Worm (Caenorhabditis elegans) whole organism, young adult: ENCODE measurements around the gene ubc-19.

Experiments used
- B0336.3 ChIP-seq: fragments of 200-800 bp; sonication (Bioruptor generic); IDR thresholded peaks from 2 replicates; pipeline ENCODE4 v1.3.6; 2022; ENCODE audit warnings: missing genetic modification characterization, missing compliant biosample characterization
- K11D2.4 ChIP-seq: fragments of 200-800 bp; sonication (Bioruptor generic); IDR thresholded peaks from 2 replicates; pipeline ENCODE4 v1.3.6; 2022; ENCODE audit warnings: missing genetic modification reagents, missing genetic modification characterization, missing compliant biosample characterization
- Y79H2A.3 ChIP-seq: fragments of 200-800 bp; sonication (Bioruptor generic); conservative IDR thresholded peaks from 2 replicates; pipeline ENCODE4 v1.3.6; 2022; ENCODE audit warnings: missing genetic modification reagents, missing genetic modification characterization, missing compliant biosample characterization
- ekl-4 ChIP-seq: fragments of 200-800 bp; sonication (Bioruptor generic); IDR thresholded peaks from 2 replicates; pipeline ENCODE4 v1.3.6; 2022; ENCODE audit warnings: missing genetic modification reagents, missing genetic modification characterization, missing compliant biosample characterization
- fkh-3 ChIP-seq: sonication (generic microtip); optimal IDR thresholded peaks from 2 replicates; lab custom pipeline; 2016; ENCODE audit warnings: mild to moderate bottlenecking, missing genetic modification characterization, missing compliant biosample characterization
- hlh-12 ChIP-seq: sonication (generic microtip); optimal IDR thresholded peaks from 2 replicates; lab custom pipeline; 2016; ENCODE audit warnings: missing genetic modification characterization, missing compliant biosample characterization
- madf-3 ChIP-seq: fragments of 200-800 bp; sonication (Bioruptor generic); IDR thresholded peaks from 2 replicates; pipeline ENCODE4 v1.3.6; 2022; ENCODE audit warnings: missing genetic modification reagents, missing genetic modification characterization, missing compliant biosample characterization
- mcd-1 ChIP-seq: fragments of 200-800 bp; sonication (Bioruptor generic); IDR thresholded peaks from 2 replicates; pipeline ENCODE4 v1.3.6; 2022; ENCODE audit warnings: missing genetic modification reagents, missing genetic modification characterization, missing compliant biosample characterization
- nfya-1 ChIP-seq: sonication (generic microtip); optimal IDR thresholded peaks from 2 replicates; lab custom pipeline; 2017; ENCODE audit warnings: antibody characterized with exemption, missing compliant biosample characterization, missing genetic modification characterization, borderline replicate concordance; ENCODE audit not compliant: insufficient read depth
- snpc-1.3 ChIP-seq: sonication (generic microtip); optimal IDR thresholded peaks from 2 replicates; lab custom pipeline; 2017; ENCODE audit warnings: missing genetic modification characterization, mild to moderate bottlenecking, missing compliant biosample characterization, antibody characterized with exemption, moderate library complexity, missing genotype, missing genetic modification reagents; ENCODE audit not compliant: insufficient read depth
- unc-62 ChIP-seq: fragments of 150-350 bp; optimal IDR thresholded peaks from 2 replicates; lab custom pipeline; 2014; ENCODE audit warnings: missing biosample characterization, missing genetic modification reagents, missing genetic modification characterization
- xnd-1 ChIP-seq: sonication (generic microtip); optimal IDR thresholded peaks from 2 replicates; lab custom pipeline; 2016; ENCODE audit warnings: missing genotype, missing genetic modification reagents, missing genetic modification characterization, missing compliant biosample characterization

ce11 chrV:18639601-18640354 is 49.8 kb downstream of the ubc-19 start, which contains the start of gene egas-1:
- TF ChIP-seq xnd-1 (tag; lab: Kevin White, UChicago) (no peak), unc-62 (GFP tag; lab: Kevin White, UChicago) (no peak), snpc-1.3 (tag; lab: Kevin White, UChicago) (no peak), Y79H2A.3 (no peak), fkh-3 (tag; lab: Kevin White, UChicago) (no peak), nfya-1 (tag; lab: Kevin White, UChicago) (no peak), mcd-1 (GFP tag; lab: Robert Waterston, UW) (no peak), hlh-12 (tag; lab: Kevin White, UChicago) (no peak), madf-3 (GFP tag; lab: Robert Waterston, UW) (no peak), K11D2.4 (GFP tag; lab: Robert Waterston, UW) (no peak; the same call in 1 of the 2 replicates), ekl-4 (GFP tag; lab: Robert Waterston, UW) (no peak), B0336.3 (GFP tag; lab: Robert Waterston, UW) (no peak)
